Fruit fly (Drosophila melanogaster): Measurements from ENCODE around the gene CG14408.

CG14408 gene

dm6 chrX:14840417-14840872 is 8.6 kb upstream of the CG14408 start (continued):
- TF ChIP-seq CG17359 (tag; optimal IDR thresholded peaks at IDR 0.05) (peak; percentile 41), CG10979 (tag; optimal IDR thresholded peaks at IDR 0.05) (peak; percentile 56), CG12942 (GFP tag; optimal IDR thresholded peaks at IDR 0.05) (no peak), Sox102F (GFP tag; optimal IDR thresholded peaks at IDR 0.05) (peak; percentile 63), cwo (GFP tag; optimal IDR thresholded peaks at IDR 0.05) (peak; percentile 26), GATAe (GFP tag; conservative IDR thresholded peaks at IDR 0.05) (no peak), pan (optimal IDR thresholded peaks at IDR 0.05) (no peak), pan (GFP tag; optimal IDR thresholded peaks at IDR 0.05 in 1 of 2, IDR thresholded peaks at IDR 0.05 in 1 of 2) (peak in 1 of 2 experiments; percentile 58), dimm (GFP tag; IDR thresholded peaks at IDR 0.05) (0 out of 2 replicates have a peak, but pooled peaks have one; percentile 18), MBD-R2 (GFP tag; IDR thresholded peaks at IDR 0.05) (peak; percentile 21; the same call in 1 of the 2 replicates), Hr51 (GFP tag; optimal IDR thresholded peaks at IDR 0.05) (peak in 1 of 2 experiments; percentile 65), br (optimal IDR thresholded peaks at IDR 0.05) (no peak), CG32772 (GFP tag; IDR thresholded peaks at IDR 0.05) (peak; percentile 23; the same call in 1 of the 2 replicates), CG6654 (GFP tag; optimal IDR thresholded peaks at IDR 0.05) (no peak), CkIIα-i1 (GFP tag; IDR thresholded peaks at IDR 0.05) (no peak), CG8388 (GFP tag; optimal IDR thresholded peaks at IDR 0.05) (peak; percentile 43), CoRest (tag; optimal IDR thresholded peaks at IDR 0.05) (peak; percentile 67), Adf1 (GFP tag; IDR thresholded peaks at IDR 0.05) (no peak), CG7839 (tag; optimal IDR thresholded peaks at IDR 0.05) (peak; percentile 74), CG17385 (GFP tag; optimal IDR thresholded peaks at IDR 0.05) (peak; percentile 26), CG2712 (tag; optimal IDR thresholded peaks at IDR 0.05) (peak; percentile 59), CG9817 (tag; optimal IDR thresholded peaks at IDR 0.05) (peak; percentile 32), Ptx1 (GFP tag; IDR thresholded peaks at IDR 0.05) (0 out of 2 replicates have a peak, but pooled peaks have one; percentile 11), CG18262 (tag; optimal IDR thresholded peaks at IDR 0.05) (peak; percentile 56), row (GFP tag; IDR thresholded peaks at IDR 0.05) (peak; percentile 58), CG7556 (GFP tag; optimal IDR thresholded peaks at IDR 0.05) (peak; percentile 56), nerfin-2 (GFP tag; IDR thresholded peaks at IDR 0.05; ENCODE audit: partially characterized antibody) (no peak), CG8478 (optimal IDR thresholded peaks at IDR 0.05) (no peak), CG6813 (GFP tag; optimal IDR thresholded peaks at IDR 0.05) (peak; percentile 52), Deaf1 (tag; optimal IDR thresholded peaks at IDR 0.05) (peak; percentile 49), ci (GFP tag; IDR thresholded peaks at IDR 0.05) (peak; percentile 33; the same call in 1 of the 3 replicates), CG3726 (GFP tag; IDR thresholded peaks at IDR 0.05) (no peak), CG17328 (GFP tag; IDR thresholded peaks at IDR 0.05) (peak; percentile 23; the same call in 1 of the 2 replicates), dmrt99B (tag; optimal IDR thresholded peaks at IDR 0.05) (peak; percentile 56), Nf-YB (GFP tag; optimal IDR thresholded peaks at IDR 0.05) (peak; percentile 3), CG10209 (GFP tag; optimal IDR thresholded peaks at IDR 0.05) (peak; percentile 46), Abd-B (GFP tag; optimal IDR thresholded peaks at IDR 0.05) (peak; percentile 36), bsh (GFP tag; optimal IDR thresholded peaks at IDR 0.05) (peak in 1 of 2 experiments; percentile 64), Meics (GFP tag; optimal IDR thresholded peaks at IDR 0.05) (peak; percentile 62), phol (tag; optimal IDR thresholded peaks at IDR 0.05) (peak; percentile 58), odd (GFP tag; optimal IDR thresholded peaks at IDR 0.05) (peak; percentile 9), CG3847 (GFP tag; IDR thresholded peaks at IDR 0.05) (peak; percentile 37), CG15601 (tag; optimal IDR thresholded peaks at IDR 0.05) (peak; percentile 7), Rfx (GFP tag; IDR thresholded peaks at IDR 0.05) (peak; percentile 49), Xbp1 (GFP tag; optimal IDR thresholded peaks at IDR 0.05) (peak; percentile 24), CG32532 (GFP tag; IDR thresholded peaks at IDR 0.05) (peak; percentile 76), CG9727 (GFP tag; optimal IDR thresholded peaks at IDR 0.05) (peak; percentile 28), E2f1 (GFP tag; IDR thresholded peaks at IDR 0.05) (peak; percentile 60; the same call in 1 of the 2 replicates), Asciz (GFP tag; optimal IDR thresholded peaks at IDR 0.05) (peak; percentile 33), CG2678 (tag; optimal IDR thresholded peaks at IDR 0.05) (peak; percentile 71)

Data from whole organism, embryonic.